Fruit fly (Drosophila melanogaster): Measurements from ENCODE around the gene tin.

The tin gene

DNA sequence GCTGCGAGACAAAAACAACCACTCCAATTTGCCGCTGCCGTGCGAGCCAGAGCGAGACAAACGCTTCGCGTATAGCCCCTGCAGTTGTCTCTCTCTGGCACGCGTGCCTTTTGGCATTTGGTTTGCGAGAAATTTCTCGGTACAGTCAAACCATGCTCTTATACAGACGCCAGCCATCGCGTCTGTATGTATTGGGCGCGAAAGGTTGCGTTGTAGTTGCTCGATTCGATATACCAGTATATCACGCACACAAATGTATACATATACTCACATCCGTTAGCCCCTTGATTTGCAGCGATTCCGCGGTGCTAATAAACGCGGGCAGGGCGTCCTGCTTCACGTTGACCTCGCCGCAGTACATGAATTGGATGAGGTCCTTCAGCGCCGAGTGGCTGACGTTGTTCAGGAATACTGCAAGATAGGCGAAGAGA lies 2.4 kb upstream of the tin start (continued):
- TF ChIP-seq Nf-YC (tag; optimal IDR thresholded peaks at IDR 0.05) (peak; percentile 90), ab (GFP tag; optimal IDR thresholded peaks at IDR 0.05) (no peak), CG8388 (GFP tag; optimal IDR thresholded peaks at IDR 0.05) (no peak), da (GFP tag; optimal IDR thresholded peaks at IDR 0.05) (no peak), Max (GFP tag; optimal IDR thresholded peaks at IDR 0.05) (peak; percentile 57), Med (GFP tag) (peak; percentile 83), CG1832 (GFP tag; optimal IDR thresholded peaks at IDR 0.05) (peak; percentile 96), Hmx (GFP tag; optimal IDR thresholded peaks at IDR 0.05) (no peak), so (GFP tag; IDR thresholded peaks at IDR 0.05) (peak; percentile 11; the same call in 1 of the 3 replicates), ERR (GFP tag; optimal IDR thresholded peaks at IDR 0.05) (no peak), CG10979 (tag; optimal IDR thresholded peaks at IDR 0.05) (no peak), lbe (GFP tag; optimal IDR thresholded peaks at IDR 0.05) (peak; percentile 49), stc (GFP tag; IDR thresholded peaks at IDR 0.05) (peak; percentile 30; the same call in 1 of the 2 replicates), CG8944 (GFP tag; optimal IDR thresholded peaks at IDR 0.05) (no peak), run (tag; optimal IDR thresholded peaks at IDR 0.05) (no peak), kni (GFP tag; optimal IDR thresholded peaks at IDR 0.05) (peak; percentile 19), Dbx (GFP tag; IDR thresholded peaks at IDR 0.05) (peak; percentile 40; the same call in 1 of the 3 replicates), CG11085 (GFP tag; IDR thresholded peaks at IDR 0.05) (no peak), pho (GFP tag; optimal IDR thresholded peaks at IDR 0.05) (no peak), cato (GFP tag; optimal IDR thresholded peaks at IDR 0.05; ENCODE audit: borderline replicate concordance) (no peak), CG17186 (GFP tag; optimal IDR thresholded peaks at IDR 0.05) (no peak), Sry-β (GFP tag; optimal IDR thresholded peaks at IDR 0.05) (no peak), lov (optimal IDR thresholded peaks at IDR 0.05) (no peak), lov (GFP tag; IDR thresholded peaks at IDR 0.05) (no peak), ewg (GFP tag; optimal IDR thresholded peaks at IDR 0.05) (peak; percentile 12), CG16779 (GFP tag; IDR thresholded peaks at IDR 0.05) (no peak), CG9932 (GFP tag; IDR thresholded peaks at IDR 0.05) (no peak), CG12769 (tag; optimal IDR thresholded peaks at IDR 0.05) (no peak), BtbVII (GFP tag; optimal IDR thresholded peaks at IDR 0.05) (peak; percentile 35), D19B (GFP tag; optimal IDR thresholded peaks at IDR 0.05) (no peak), CG6683 (GFP tag; optimal IDR thresholded peaks at IDR 0.05) (no peak), Meics (GFP tag; optimal IDR thresholded peaks at IDR 0.05) (no peak), rib (GFP tag; IDR thresholded peaks at IDR 0.05) (peak; percentile 89), HLH3B (GFP tag; IDR thresholded peaks at IDR 0.05) (peak; percentile 16; the same call in 1 of the 2 replicates), Blimp-1 (GFP tag; optimal IDR thresholded peaks at IDR 0.05) (no peak), caup (GFP tag; optimal IDR thresholded peaks at IDR 0.05; ENCODE audit: severe bottlenecking) (peak; percentile 53), CG4328 (GFP tag; optimal IDR thresholded peaks at IDR 0.05) (peak; percentile 31), nau (GFP tag; optimal IDR thresholded peaks at IDR 0.05) (no peak), eve (GFP tag; optimal IDR thresholded peaks at IDR 0.05) (no peak), CG17328 (GFP tag; IDR thresholded peaks at IDR 0.05) (peak; percentile 42; the same call in 1 of the 2 replicates), hkb (optimal IDR thresholded peaks at IDR 0.05) (no peak), hkb (GFP tag; IDR thresholded peaks at IDR 0.05) (no peak), Vsx1 (GFP tag; optimal IDR thresholded peaks at IDR 0.05) (no peak), hbn (GFP tag; IDR thresholded peaks at IDR 0.05; ENCODE audit: partially characterized antibody) (peak; percentile 52; the same call in 1 of the 2 replicates), CG17829 (tag; optimal IDR thresholded peaks at IDR 0.05) (peak; percentile 45), her (GFP tag; optimal IDR thresholded peaks at IDR 0.05) (peak; percentile 27), gsb-n (tag; optimal IDR thresholded peaks at IDR 0.05) (peak; percentile 78), Adf1 (GFP tag; IDR thresholded peaks at IDR 0.05) (peak; percentile 67), CG10267 (tag; optimal IDR thresholded peaks at IDR 0.05) (peak; percentile 25), CG13624 (GFP tag; optimal IDR thresholded peaks at IDR 0.05) (peak; percentile 4), cg (GFP tag; optimal IDR thresholded peaks at IDR 0.05) (peak; percentile 92)

Measured in whole organism, embryonic.